Fruit fly (Drosophila melanogaster): ENCODE measurements around the gene Obp99b.

- TF ChIP-seq Abd-B (GFP tag; optimal IDR thresholded peaks at IDR 0.05) = no peak
- no peak for TF ChIP-seq Hr78 (GFP tag; optimal IDR thresholded peaks at IDR 0.05)
Measured at dm6 chr3R:29718363-29718762, 1.7 kb upstream of the Obp99b start, which contains the start of gene CG15506.

Measured in whole organism, wandering third instar larva.